Worm (Caenorhabditis elegans): ENCODE data around the gene C35D6.3.

C35D6.3 gene

ce11 chrIV:16388136-16388635, 41.6 kb downstream of the C35D6.3 start (continued):
- TF ChIP-seq zfp-2 (tag; optimal IDR thresholded peaks at IDR 0.05) (no peak), nhr-76 (tag; optimal IDR thresholded peaks at IDR 0.05) (no peak), Y5F2A.4 (GFP tag; optimal IDR thresholded peaks at IDR 0.05) (no peak), nhr-102 (tag; optimal IDR thresholded peaks at IDR 0.05) (peak; percentile 25), daf-16 (GFP tag; optimal IDR thresholded peaks at IDR 0.05) (peak in 1 of 2 experiments; percentile 66), daf-16 (tag; optimal IDR thresholded peaks at IDR 0.05) (peak; percentile 13), ceh-62 (tag; optimal IDR thresholded peaks at IDR 0.05) (no peak), mdt-29 (GFP tag; IDR thresholded peaks at IDR 0.05) (0 out of 2 replicates have a peak, but pooled peaks have one; percentile 12), unc-130 (GFP tag; optimal IDR thresholded peaks at IDR 0.05) (no peak), ceh-44 (GFP tag; IDR thresholded peaks at IDR 0.05) (no peak), set-16 (GFP tag; IDR thresholded peaks at IDR 0.05) (peak; percentile 47), snpc-4 (tag; optimal IDR thresholded peaks at IDR 0.05) (no peak), ctbp-1 (GFP tag; IDR thresholded peaks at IDR 0.05) (peak; percentile 39; the same call in 1 of the 2 replicates), hlh-11 (tag; optimal IDR thresholded peaks at IDR 0.05) (peak; percentile 39), lin-1 (GFP tag; IDR thresholded peaks at IDR 0.05) (no peak), unc-39 (tag; optimal IDR thresholded peaks at IDR 0.05) (no peak), tra-1 (GFP tag; IDR thresholded peaks at IDR 0.05) (no peak), aha-1 (tag) (no peak), lin-13 (GFP tag; optimal IDR thresholded peaks at IDR 0.05) (no peak), madf-5 (GFP tag; IDR thresholded peaks at IDR 0.05) (0 out of 4 replicates have a peak, but pooled peaks of 1 of the 2 experiments have one; percentile 45), duxl-1 (tag; optimal IDR thresholded peaks at IDR 0.05; ENCODE audit: poor library complexity) (peak; percentile 45), unc-62 (GFP tag; optimal IDR thresholded peaks at IDR 0.05 in 1 of 2) (no peak), unc-62 (tag; optimal IDR thresholded peaks at IDR 0.05) (no peak), T20F7.1 (GFP tag; optimal IDR thresholded peaks at IDR 0.05) (no peak), vab-7 (GFP tag; IDR thresholded peaks at IDR 0.05) (peak; percentile 64; the same call in 1 of the 2 replicates), lin-29 (GFP tag; IDR thresholded peaks at IDR 0.05) (no peak), lim-7 (GFP tag; IDR thresholded peaks at IDR 0.05) (peak; percentile 73; the same call in 1 of the 2 replicates), nhr-48 (tag; optimal IDR thresholded peaks at IDR 0.05) (no peak), jun-1 (tag; optimal IDR thresholded peaks at IDR 0.05) (no peak), gei-8 (GFP tag; optimal IDR thresholded peaks at IDR 0.05) (peak; percentile 35), ceh-28 (tag; optimal IDR thresholded peaks at IDR 0.05) (no peak), ZK546.5 (tag; optimal IDR thresholded peaks at IDR 0.05) (no peak), nhr-28 (tag; optimal IDR thresholded peaks at IDR 0.05) (no peak), spr-3 (GFP tag; optimal IDR thresholded peaks at IDR 0.05) (peak; percentile 34), nhr-77 (tag; optimal IDR thresholded peaks at IDR 0.05) (no peak), fkh-10 (GFP tag; optimal IDR thresholded peaks at IDR 0.05) (no peak), nhr-237 (tag; optimal IDR thresholded peaks at IDR 0.05) (no peak), dve-1 (tag; optimal IDR thresholded peaks at IDR 0.05; ENCODE audit: insufficient read depth) (no peak), snpc-1.2 (GFP tag; IDR thresholded peaks at IDR 0.05) (peak; percentile 96), dmd-8 (GFP tag; IDR thresholded peaks at IDR 0.05) (peak; percentile 78; the same call in 1 of the 2 replicates), R02D3.7 (tag; optimal IDR thresholded peaks at IDR 0.05) (no peak), fos-1 (tag; optimal IDR thresholded peaks at IDR 0.05) (no peak), daf-19 (GFP tag; conservative IDR thresholded peaks at IDR 0.05) (peak; percentile 63; the same call in 1 of the 2 replicates), daf-12 (tag; optimal IDR thresholded peaks at IDR 0.05) (no peak), zag-1 (tag; optimal IDR thresholded peaks at IDR 0.05) (no peak), ZK337.2 (GFP tag; IDR thresholded peaks at IDR 0.05) (no peak), Y105C5A.15 (GFP tag; IDR thresholded peaks at IDR 0.05) (0 out of 2 replicates have a peak, but pooled peaks have one; percentile 43), T26A8.4 (GFP tag; IDR thresholded peaks at IDR 0.05) (peak; percentile 50; the same call in 1 of the 2 replicates), zip-11 (GFP tag; IDR thresholded peaks at IDR 0.05) (peak; percentile 76; the same call in 1 of the 2 replicates), hif-1 (tag; optimal IDR thresholded peaks at IDR 0.05) (peak in 1 of 2 experiments; percentile 9), sdz-12 (GFP tag; optimal IDR thresholded peaks at IDR 0.05) (no peak), ama-1 (optimal IDR thresholded peaks at IDR 0.05) (no peak)

Data from whole organism, L4 larva.